Worm (Caenorhabditis elegans): Measurements from ENCODE around the gene abf-6.

DNA sequence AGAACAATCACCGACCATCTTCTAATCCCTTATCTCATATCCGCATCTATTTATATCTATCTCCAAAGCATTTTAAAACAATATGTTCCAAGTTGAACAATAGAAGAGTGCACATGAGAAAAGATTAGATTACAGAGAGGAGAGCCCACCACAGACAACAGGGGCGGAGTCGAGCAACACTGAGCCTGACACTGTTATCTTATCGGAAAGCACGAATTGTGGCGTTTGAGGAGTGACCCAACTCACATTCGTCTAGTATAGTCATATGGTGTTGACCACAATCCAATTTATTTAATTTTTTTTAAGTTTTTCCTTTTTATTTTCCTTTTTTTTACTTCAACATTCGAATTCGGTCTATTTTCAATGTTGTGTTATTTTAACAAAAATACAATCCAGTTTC, 13.2 kb upstream of the abf-6 start:
- TF ChIP-seq ama-1 (optimal IDR thresholded peaks at IDR 0.05) (no peak), elt-3 (tag; optimal IDR thresholded peaks at IDR 0.05) (no peak), unc-62 (GFP tag; optimal IDR thresholded peaks at IDR 0.05) (no peak), zag-1 (tag; optimal IDR thresholded peaks at IDR 0.05) (no peak), jun-1 (tag; optimal IDR thresholded peaks at IDR 0.05) (no peak), nhr-237 (tag; optimal IDR thresholded peaks at IDR 0.05) (no peak)
